Worm (Caenorhabditis elegans) whole organism, young adult: ENCODE data around the gene exos-1.

Source experiments
- B0019.2 ChIP-seq: fragments of 200-800 bp; sonication (Bioruptor generic); conservative IDR thresholded peaks from 2 replicates; pipeline ENCODE4 v1.3.6; 2022; ENCODE audit warnings: missing genetic modification reagents, missing genetic modification characterization, missing compliant biosample characterization
- B0035.1 ChIP-seq: sonication (generic microtip); optimal IDR thresholded peaks from 2 replicates; lab custom pipeline; 2016; ENCODE audit warnings: missing genetic modification characterization, mild to moderate bottlenecking, missing compliant biosample characterization, missing genotype, missing genetic modification reagents
- C06A6.2 ChIP-seq: fragments of 200-800 bp; sonication (Bioruptor generic); conservative IDR thresholded peaks from 2 replicates; pipeline ENCODE4 v1.3.6; 2022; ENCODE audit warnings: missing genetic modification characterization, missing compliant biosample characterization
- C17E4.6 ChIP-seq: fragments of 200-800 bp; sonication (Bioruptor generic); IDR thresholded peaks from 2 replicates; pipeline ENCODE4 v1.3.6; 2022; ENCODE audit warnings: missing genetic modification reagents, missing genetic modification characterization, missing compliant biosample characterization
- F23B12.7 ChIP-seq: sonication (generic microtip); optimal IDR thresholded peaks from 2 replicates; lab custom pipeline; 2017; ENCODE audit warnings: missing genetic modification characterization, mild to moderate bottlenecking, missing compliant biosample characterization, antibody characterized with exemption, moderate library complexity; ENCODE audit not compliant: insufficient read depth
- F37B4.10 ChIP-seq: fragments of 200-800 bp; sonication (Bioruptor generic); IDR thresholded peaks from 2 replicates; pipeline ENCODE4 v1.3.6; 2022; ENCODE audit warnings: missing genetic modification characterization, missing compliant biosample characterization
- F52B5.7 ChIP-seq: sonication (generic microtip); optimal IDR thresholded peaks from 2 replicates; lab custom pipeline; 2016; ENCODE audit warnings: mild to moderate bottlenecking, missing genetic modification characterization, missing compliant biosample characterization
- F55B11.4 ChIP-seq: sonication (generic microtip); optimal IDR thresholded peaks from 2 replicates; lab custom pipeline; 2016; ENCODE audit warnings: missing compliant biosample characterization, missing genetic modification characterization, borderline replicate concordance; ENCODE audit not compliant: insufficient read depth
- F57A8.1 ChIP-seq: fragments of 200-800 bp; sonication (Bioruptor generic); optimal IDR thresholded peaks from 2 replicates; lab custom pipeline; 2018; ENCODE audit warnings: mild to moderate bottlenecking, missing genetic modification characterization, moderate library complexity, missing compliant biosample characterization
- T07F8.4 ChIP-seq: sonication (generic microtip); optimal IDR thresholded peaks from 2 replicates; lab custom pipeline; 2016; ENCODE audit warnings: mild to moderate bottlenecking, missing genetic modification characterization, moderate library complexity, missing compliant biosample characterization
- Y53G8AR.9 ChIP-seq: fragments of 200-800 bp; sonication (Bioruptor generic); conservative IDR thresholded peaks from 2 replicates; pipeline ENCODE4 v1.3.6; 2022; ENCODE audit warnings: missing genetic modification reagents, missing genetic modification characterization, missing compliant biosample characterization
- Y56A3A.18 ChIP-seq: fragments of 200-800 bp; sonication (Bioruptor generic); IDR thresholded peaks from 2 replicates; pipeline ENCODE4 v1.3.6; 2022; ENCODE audit warnings: missing genetic modification reagents, missing genetic modification characterization, missing compliant biosample characterization
- Y67H2A.10 ChIP-seq: fragments of 200-800 bp; sonication (Bioruptor generic); conservative IDR thresholded peaks from 2 replicates; pipeline ENCODE4 v1.3.6; 2022; ENCODE audit warnings: missing genetic modification reagents, missing genetic modification characterization, missing compliant biosample characterization
- ZK185.1 ChIP-seq: sonication (generic microtip); optimal IDR thresholded peaks from 2 replicates; lab custom pipeline; 2016; ENCODE audit warnings: mild to moderate bottlenecking, missing genetic modification characterization, missing compliant biosample characterization; ENCODE audit not compliant: poor library complexity, severe bottlenecking
- attf-5 ChIP-seq: fragments of 200-800 bp; sonication (Bioruptor generic); optimal IDR thresholded peaks from 2 replicates; lab custom pipeline; 2018; ENCODE audit warnings: mild to moderate bottlenecking, missing genetic modification characterization, missing compliant biosample characterization
- attf-6 ChIP-seq: fragments of 200-800 bp; sonication (Bioruptor generic); IDR thresholded peaks from 2 replicates; pipeline ENCODE4 v1.3.6; 2022; ENCODE audit warnings: missing genetic modification reagents, missing genetic modification characterization, missing compliant biosample characterization
- bed-1 ChIP-seq: fragments of 200-800 bp; sonication (Bioruptor generic); IDR thresholded peaks from 2 replicates; pipeline ENCODE4 v1.3.6; 2022; ENCODE audit warnings: missing genetic modification reagents, missing genetic modification characterization, missing compliant biosample characterization
- bed-2 ChIP-seq: fragments of 200-800 bp; sonication (Bioruptor generic); IDR thresholded peaks from 2 replicates; pipeline ENCODE4 v1.3.6; 2022; ENCODE audit warnings: missing genetic modification reagents, missing genetic modification characterization, missing compliant biosample characterization
- cebp-1 ChIP-seq, 2 experiments: fragments of 200-800 bp in 1 of 2; sonication (Bioruptor generic) in 1 of 2; sonication (generic microtip) in 1 of 2; IDR thresholded peaks in 1 of 2; optimal IDR thresholded peaks in 1 of 2; 2 replicates each; pipeline versions ENCODE4 v1.3.6 to Lab custom; 2017 to 2022; ENCODE audit warnings: missing compliant biosample characterization in 2 of 2, missing genetic modification characterization in 2 of 2, mild to moderate bottlenecking in 1 of 2, missing genetic modification reagents in 1 of 2, moderate library complexity in 1 of 2
- cebp-2 ChIP-seq: fragments of 200-800 bp; sonication (Bioruptor generic); IDR thresholded peaks from 2 replicates; pipeline ENCODE4 v1.3.6; 2022; ENCODE audit warnings: missing genetic modification characterization, missing compliant biosample characterization
- ceh-27 ChIP-seq: fragments of 200-800 bp; sonication (Bioruptor generic); optimal IDR thresholded peaks from 2 replicates; lab custom pipeline; 2018; ENCODE audit warnings: mild to moderate bottlenecking, missing genetic modification characterization, moderate library complexity, missing compliant biosample characterization
- ceh-79 ChIP-seq: sonication (generic microtip); optimal IDR thresholded peaks from 2 replicates; lab custom pipeline; 2017; ENCODE audit warnings: mild to moderate bottlenecking, missing genetic modification characterization, missing compliant biosample characterization
- ceh-91 ChIP-seq: fragments of 200-800 bp; sonication (Bioruptor generic); IDR thresholded peaks from 2 replicates; pipeline ENCODE4 v1.3.6; 2022; ENCODE audit warnings: missing genetic modification reagents, missing genetic modification characterization, missing compliant biosample characterization
- dpff-1 ChIP-seq: sonication (generic microtip); optimal IDR thresholded peaks from 2 replicates; lab custom pipeline; 2017; ENCODE audit warnings: mild to moderate bottlenecking, missing genetic modification characterization, missing compliant biosample characterization
- fkh-3 ChIP-seq: sonication (generic microtip); optimal IDR thresholded peaks from 2 replicates; lab custom pipeline; 2016; ENCODE audit warnings: mild to moderate bottlenecking, missing genetic modification characterization, missing compliant biosample characterization
- lag-1 ChIP-seq: fragments of 200-800 bp; sonication (Bioruptor generic); IDR thresholded peaks from 2 replicates; pipeline ENCODE4 v1.3.6; 2022; ENCODE audit warnings: missing genetic modification reagents, missing genetic modification characterization, missing compliant biosample characterization
- lin-40 ChIP-seq: sonication (generic microtip); optimal IDR thresholded peaks from 2 replicates; lab custom pipeline; 2016; ENCODE audit warnings: missing genetic modification characterization, mild to moderate bottlenecking, missing compliant biosample characterization, missing genotype, missing genetic modification reagents
- lin-54 ChIP-seq: fragments of 200-800 bp; sonication (Bioruptor generic); optimal IDR thresholded peaks from 2 replicates; lab custom pipeline; 2018; ENCODE audit warnings: mild to moderate bottlenecking, missing genetic modification characterization, missing compliant biosample characterization
- lsl-1 ChIP-seq: fragments of 200-800 bp; sonication (Bioruptor generic); optimal IDR thresholded peaks from 2 replicates; lab custom pipeline; 2018; ENCODE audit warnings: mild to moderate bottlenecking, missing genetic modification characterization, moderate library complexity, missing compliant biosample characterization
- madf-6 ChIP-seq: fragments of 200-800 bp; sonication (Bioruptor generic); IDR thresholded peaks from 2 replicates; pipeline ENCODE4 v1.3.6; 2022; ENCODE audit warnings: missing genetic modification reagents, missing genetic modification characterization, missing compliant biosample characterization
- madf-8 ChIP-seq: fragments of 200-800 bp; sonication (Bioruptor generic); conservative IDR thresholded peaks from 2 replicates; pipeline ENCODE4 v1.3.6; 2022; ENCODE audit warnings: missing genetic modification reagents, missing genetic modification characterization, missing compliant biosample characterization
- nhr-27 ChIP-seq: fragments of 200-800 bp; sonication (Bioruptor generic); optimal IDR thresholded peaks from 2 replicates; lab custom pipeline; 2018; ENCODE audit warnings: mild to moderate bottlenecking, missing genetic modification characterization, moderate library complexity, missing compliant biosample characterization
- nhr-80 ChIP-seq: sonication (generic microtip); optimal IDR thresholded peaks from 2 replicates; lab custom pipeline; 2016; ENCODE audit warnings: missing genetic modification characterization, missing compliant biosample characterization
- pbrm-1 ChIP-seq: fragments of 200-800 bp; sonication (Bioruptor generic); IDR thresholded peaks from 2 replicates; pipeline ENCODE4 v1.3.6; 2022; ENCODE audit warnings: missing genetic modification reagents, missing genetic modification characterization, missing compliant biosample characterization
- sdz-38 ChIP-seq: sonication (generic microtip); optimal IDR thresholded peaks from 2 replicates; lab custom pipeline; 2016; ENCODE audit warnings: missing genotype, missing genetic modification characterization, missing compliant biosample characterization
- snpc-1.1 ChIP-seq: sonication (generic microtip); optimal IDR thresholded peaks from 2 replicates; lab custom pipeline; 2017; ENCODE audit warnings: missing genetic modification characterization, mild to moderate bottlenecking, missing compliant biosample characterization, antibody characterized with exemption, moderate library complexity, missing genotype, missing genetic modification reagents; ENCODE audit not compliant: insufficient read depth
- snpc-4 ChIP-seq, 5 experiments: fragments of 150-350 bp in 1 of 5; sonication (generic microtip) in 4 of 5; optimal IDR thresholded peaks; 2 replicates each; lab custom pipeline; 2014 to 2018; ENCODE audit warnings: missing genetic modification characterization in 5 of 5, missing biosample characterization in 3 of 5, antibody characterized with exemption in 2 of 5, mild to moderate bottlenecking in 2 of 5, missing compliant biosample characterization in 2 of 5, missing genotype in 2 of 5, moderate library complexity in 2 of 5, missing genetic modification reagents in 1 of 5
- tbp1 ChIP-seq: fragments of 200-800 bp; sonication (Bioruptor generic); optimal IDR thresholded peaks from 2 replicates; lab custom pipeline; 2018; ENCODE audit warnings: mild to moderate bottlenecking, missing genetic modification characterization, missing compliant biosample characterization
- tbx-9 ChIP-seq: sonication (generic microtip); optimal IDR thresholded peaks from 2 replicates; lab custom pipeline; 2016; ENCODE audit warnings: borderline replicate concordance, missing genetic modification characterization, inconsistent platforms, missing compliant biosample characterization
- tlf-1 ChIP-seq: fragments of 200-800 bp; sonication (Bioruptor generic); optimal IDR thresholded peaks from 2 replicates; lab custom pipeline; 2018; ENCODE audit warnings: mild to moderate bottlenecking, missing genetic modification characterization, missing compliant biosample characterization
- xnd-1 ChIP-seq: sonication (generic microtip); optimal IDR thresholded peaks from 2 replicates; lab custom pipeline; 2016; ENCODE audit warnings: missing genotype, missing genetic modification reagents, missing genetic modification characterization, missing compliant biosample characterization
- zfh-2 ChIP-seq: fragments of 200-800 bp; sonication (Bioruptor generic); conservative IDR thresholded peaks from 2 replicates; pipeline ENCODE4 v1.3.6; 2022; ENCODE audit warnings: missing genetic modification reagents, missing genetic modification characterization, missing compliant biosample characterization
- ztf-18 ChIP-seq: sonication (generic microtip); optimal IDR thresholded peaks from 2 replicates; lab custom pipeline; 2016; ENCODE audit warnings: missing genotype, mild to moderate bottlenecking, missing genetic modification characterization, missing compliant biosample characterization
- ztf-25 ChIP-seq: fragments of 200-800 bp; sonication (Bioruptor generic); IDR thresholded peaks from 2 replicates; pipeline ENCODE4 v1.3.6; 2022; ENCODE audit warnings: missing genetic modification reagents, missing genetic modification characterization, missing compliant biosample characterization
- ztf-3 ChIP-seq: fragments of 200-800 bp; sonication (Bioruptor generic); optimal IDR thresholded peaks from 2 replicates; lab custom pipeline; 2018; ENCODE audit warnings: mild to moderate bottlenecking, missing genetic modification characterization, missing compliant biosample characterization

Gene exos-1

ce11 chrIII:10989491-10990032 lies 19.3 kb upstream of the exos-1 start (continued):
- TF ChIP-seq ceh-27 (GFP tag; lab: Kevin White, UChicago) (peak; percentile 95), pbrm-1 (GFP tag; lab: Robert Waterston, UW) (peak; percentile 92), ztf-18 (tag; lab: Kevin White, UChicago) (peak; percentile 83), F52B5.7 (tag; lab: Kevin White, UChicago) (peak; percentile 97), lin-54 (GFP tag; lab: Kevin White, UChicago) (peak; percentile 90), F55B11.4 (tag; lab: Kevin White, UChicago) (peak; percentile 28), nhr-27 (peak; percentile 88), F37B4.10 (GFP tag; lab: Robert Waterston, UW) (peak; percentile 89; the same call in 1 of the 2 replicates), madf-6 (GFP tag; lab: Robert Waterston, UW) (peak; percentile 86), fkh-3 (tag; lab: Kevin White, UChicago) (peak; percentile 93), lin-40 (tag; lab: Kevin White, UChicago) (peak; percentile 98), attf-6 (GFP tag; lab: Robert Waterston, UW) (peak; percentile 82), T07F8.4 (tag; lab: Kevin White, UChicago) (peak; percentile 92), ZK185.1 (peak; percentile 96), ztf-25 (peak; percentile 97), tlf-1 (GFP tag; lab: Kevin White, UChicago) (peak; percentile 91), dpff-1 (peak; percentile 94), C06A6.2 (GFP tag; lab: Robert Waterston, UW) (peak; percentile 92), sdz-38 (tag; lab: Kevin White, UChicago) (peak; percentile 72), ztf-3 (peak; percentile 91), zfh-2 (peak; percentile 94), F23B12.7 (tag; lab: Kevin White, UChicago) (peak; percentile 90), tbx-9 (tag; lab: Kevin White, UChicago) (peak; percentile 95), attf-5 (GFP tag; lab: Kevin White, UChicago) (peak; percentile 93), ceh-91 (GFP tag; lab: Robert Waterston, UW) (peak; percentile 48), lag-1 (GFP tag; lab: Robert Waterston, UW) (peak; percentile 88), C17E4.6 (GFP tag; lab: Robert Waterston, UW) (peak; percentile 91), snpc-4 (GFP tag; optimal IDR thresholded peaks at IDR 0.05; lab: Kevin White, UChicago) (peak; percentile 99), snpc-4 (tag; optimal IDR thresholded peaks at IDR 0.05; lab: Kevin White, UChicago) (peak; percentile 99 to 100 (median 100)), Y53G8AR.9 (GFP tag; lab: Robert Waterston, UW) (peak; percentile 92), bed-1 (GFP tag; lab: Robert Waterston, UW) (no peak), xnd-1 (tag; lab: Kevin White, UChicago) (peak; percentile 33), F57A8.1 (peak; percentile 93), bed-2 (peak; percentile 72), Y56A3A.18 (GFP tag; lab: Robert Waterston, UW) (peak; percentile 98), tbp1 (GFP tag; lab: Kevin White, UChicago) (peak; percentile 90), nhr-80 (peak; percentile 50), madf-8 (GFP tag; lab: Robert Waterston, UW) (peak; percentile 60), cebp-1 (GFP tag; IDR thresholded peaks at IDR 0.05; lab: Robert Waterston, UW) (peak; percentile 99), cebp-1 (tag; optimal IDR thresholded peaks at IDR 0.05; lab: Kevin White, UChicago) (peak; percentile 100), snpc-1.1 (peak; percentile 97), lsl-1 (peak; percentile 70), B0035.1 (tag; lab: Kevin White, UChicago) (peak; percentile 90), cebp-2 (GFP tag; lab: Robert Waterston, UW) (peak; percentile 96), Y67H2A.10 (GFP tag; lab: Robert Waterston, UW) (peak; percentile 62; the same call in 1 of the 2 replicates), ceh-79 (tag; lab: Kevin White, UChicago) (peak; percentile 96), B0019.2 (GFP tag; lab: Robert Waterston, UW) (peak; percentile 65; the same call in 1 of the 2 replicates)
